Fruit fly (Drosophila melanogaster): ENCODE data around the gene Ufsp2.
A peak's percentile ranks its signal among the peaks of the same experiment; 100 is the strongest.

Ufsp2 gene

DNA sequence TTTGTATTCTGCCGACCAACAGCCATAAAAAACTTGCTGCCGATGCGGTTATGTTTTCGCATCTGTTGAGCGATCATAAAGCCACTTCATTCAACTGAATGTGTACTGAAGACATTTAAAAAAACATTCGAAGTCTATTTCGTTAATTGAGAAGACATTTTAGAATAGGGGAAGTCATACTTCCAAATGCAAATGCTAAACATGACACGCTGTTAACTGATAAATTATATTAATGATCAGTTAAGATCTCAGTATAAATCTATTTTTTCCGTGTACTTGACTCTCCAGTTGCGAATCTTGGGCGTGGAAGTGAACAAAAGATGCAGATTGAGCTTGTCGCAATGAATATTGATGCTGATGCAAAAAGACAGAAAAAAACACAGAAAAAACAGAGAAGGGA lies 19.6 kb downstream of the Ufsp2 start:
- TF ChIP-seq noc (tag; optimal IDR thresholded peaks at IDR 0.05) = no peak

DNA sequence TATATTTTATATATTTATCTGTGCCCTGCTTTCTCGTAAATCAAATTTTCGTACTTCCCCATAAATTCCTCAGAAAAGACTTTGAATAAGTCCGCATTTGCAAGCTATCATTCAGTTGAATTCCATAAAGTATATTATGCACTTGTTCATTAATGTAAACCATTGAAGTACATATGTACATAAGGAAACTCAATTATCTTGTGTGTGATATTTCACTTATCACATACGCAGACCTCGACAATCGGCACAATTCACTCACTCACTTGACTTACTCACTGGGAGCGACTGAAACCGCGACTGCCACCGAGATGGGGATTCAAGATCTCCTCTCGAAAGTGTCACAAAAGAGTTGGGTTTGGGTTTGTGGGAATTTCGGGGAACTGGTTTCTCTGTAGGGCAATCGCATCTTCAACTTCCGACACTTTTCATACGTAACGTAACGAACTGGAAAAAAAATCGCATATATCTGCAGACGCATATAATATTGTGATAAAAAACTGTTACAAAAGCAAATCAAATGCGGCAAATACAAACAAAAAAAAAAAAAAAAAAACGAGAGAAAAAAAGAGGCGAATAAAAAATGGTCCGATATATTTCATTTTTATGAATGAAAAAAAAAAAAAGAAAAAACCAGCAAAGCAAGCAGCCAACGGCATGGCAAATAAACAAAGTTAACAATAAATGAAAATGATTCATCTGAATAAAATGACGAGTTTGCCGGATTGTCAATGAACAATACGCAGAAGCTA lies 20.8 kb downstream of the Ufsp2 start:
- no peak for TF ChIP-seq noc (tag; optimal IDR thresholded peaks at IDR 0.05)

DNA sequence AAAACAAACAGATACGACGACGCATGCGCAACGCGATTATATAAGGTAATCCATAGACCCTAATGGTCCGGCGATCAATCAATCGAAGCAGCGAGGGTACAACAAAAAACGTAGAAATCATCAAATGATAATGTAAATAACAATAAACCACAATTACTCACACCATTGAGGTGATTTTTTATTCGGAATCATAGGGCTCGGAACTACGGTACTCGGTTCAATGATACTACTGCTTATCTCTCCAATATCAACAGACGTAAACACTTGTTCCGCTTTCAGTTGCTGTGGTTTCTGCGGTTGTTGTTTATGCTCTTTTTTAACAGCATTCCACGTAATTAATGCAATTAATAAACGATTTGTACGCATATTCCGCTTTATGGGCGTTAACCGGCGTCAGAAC lies 21.6 kb downstream of the Ufsp2 start:
- TF ChIP-seq noc (tag; optimal IDR thresholded peaks at IDR 0.05) = peak; percentile 22

DNA sequence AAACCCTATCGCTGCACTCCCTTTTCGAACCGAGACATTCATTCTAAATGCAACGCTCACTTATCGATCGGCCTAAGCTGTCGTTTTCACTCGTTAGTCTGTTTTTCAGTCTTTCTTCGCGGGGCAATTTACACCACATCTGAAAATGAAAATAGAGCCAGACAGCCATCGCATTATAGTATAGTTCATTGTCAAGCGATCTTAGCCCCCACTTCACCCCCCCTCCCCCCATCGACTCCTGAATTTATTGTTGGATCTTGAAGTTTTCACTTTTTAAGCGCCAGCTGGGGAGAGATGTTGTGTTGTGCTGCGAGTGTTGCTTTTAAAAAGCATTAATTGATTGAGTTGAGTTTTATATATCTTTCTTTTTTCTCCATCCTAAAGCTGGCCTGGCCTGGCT lies 22.8 kb downstream of the Ufsp2 start:
- no peak for TF ChIP-seq noc (tag; optimal IDR thresholded peaks at IDR 0.05)

DNA sequence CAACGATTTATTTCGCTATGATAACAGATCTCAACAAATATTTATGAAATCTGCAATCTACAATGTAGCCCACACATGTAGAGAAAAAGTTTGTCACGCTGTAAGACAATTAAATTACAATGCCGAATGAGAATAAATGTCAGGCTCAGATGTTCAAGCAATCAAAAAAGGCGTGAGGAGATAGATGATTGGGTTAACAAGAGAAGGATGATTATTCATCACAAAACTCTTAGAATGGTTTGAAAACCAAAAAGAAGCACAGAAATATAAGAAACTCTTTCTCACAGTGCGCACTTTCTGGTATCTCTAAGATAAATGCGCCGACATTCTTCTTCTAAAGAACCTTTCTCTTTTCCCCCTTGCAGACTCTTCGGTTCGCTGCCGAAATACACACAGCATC lies 23.7 kb downstream of the Ufsp2 start:
- TF ChIP-seq noc (tag; optimal IDR thresholded peaks at IDR 0.05) = no peak

DNA sequence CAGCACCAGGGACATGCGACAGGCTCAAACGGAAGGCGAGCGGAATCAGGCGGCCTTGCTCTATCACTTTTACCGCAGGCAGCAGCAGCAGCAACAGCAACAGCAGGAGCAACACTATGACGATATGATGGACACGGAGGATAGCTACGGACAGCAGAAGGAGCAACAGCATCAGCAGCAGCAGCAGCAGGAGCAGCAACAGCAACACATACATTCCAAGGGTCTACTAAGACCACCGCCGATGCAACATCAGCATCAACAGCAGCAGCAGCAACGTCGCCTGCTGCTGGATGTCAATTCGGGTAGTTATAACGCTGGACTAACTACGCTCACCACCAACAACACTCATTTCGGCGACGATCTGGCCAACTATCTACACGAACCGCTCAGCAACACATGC lies 28.6 kb downstream of the Ufsp2 start:
- no peak for TF ChIP-seq noc (tag; optimal IDR thresholded peaks at IDR 0.05)

DNA sequence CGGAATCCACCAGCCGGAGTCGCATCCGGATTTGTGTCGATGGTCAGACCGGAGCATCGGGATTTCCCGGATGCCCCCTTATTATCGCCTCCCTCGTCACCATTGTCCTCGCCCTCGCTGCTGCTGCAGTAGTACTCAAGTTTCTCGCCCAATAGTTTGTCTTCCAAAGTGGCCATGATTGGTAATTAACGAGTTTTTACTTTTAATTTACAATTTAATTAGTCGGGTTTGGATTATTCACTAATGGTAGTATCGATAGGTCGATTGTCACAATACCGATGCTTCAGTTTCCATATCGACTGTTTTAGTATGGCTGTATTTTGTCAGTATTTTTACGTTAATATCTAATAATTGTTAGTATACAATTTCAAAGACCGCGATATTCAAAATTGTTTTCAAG lies 33.7 kb downstream of the Ufsp2 start, which contains the start of gene CG7650:
CG7650 (minus strand) TSS at position 278 of the 400 bp plus-strand sequence.
- no peak for TF ChIP-seq noc (tag; optimal IDR thresholded peaks at IDR 0.05)

DNA sequence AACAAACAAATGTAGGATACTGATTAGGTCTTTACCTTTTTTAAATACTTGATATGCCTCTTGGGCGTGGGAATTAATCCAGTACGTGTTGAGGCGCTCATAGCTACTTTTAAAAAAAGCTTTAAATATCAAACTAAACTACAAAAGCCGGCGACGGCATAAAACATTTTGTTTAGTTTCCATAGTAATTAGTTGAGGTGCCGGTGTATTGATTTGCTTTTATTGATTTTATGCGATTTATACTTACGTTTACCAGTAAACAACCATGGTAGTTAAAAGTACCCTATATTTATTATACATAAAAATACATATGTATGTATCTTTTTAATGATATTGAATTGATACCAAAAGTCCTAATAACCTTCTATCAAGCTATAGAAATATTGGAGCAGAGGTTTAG lies 36.4 kb downstream of the Ufsp2 start, which contains the start of gene CG13449:
CG13449 (minus strand) TSS at position 101 of the 400 bp plus-strand sequence.
- no peak for TF ChIP-seq noc (tag; optimal IDR thresholded peaks at IDR 0.05)

DNA sequence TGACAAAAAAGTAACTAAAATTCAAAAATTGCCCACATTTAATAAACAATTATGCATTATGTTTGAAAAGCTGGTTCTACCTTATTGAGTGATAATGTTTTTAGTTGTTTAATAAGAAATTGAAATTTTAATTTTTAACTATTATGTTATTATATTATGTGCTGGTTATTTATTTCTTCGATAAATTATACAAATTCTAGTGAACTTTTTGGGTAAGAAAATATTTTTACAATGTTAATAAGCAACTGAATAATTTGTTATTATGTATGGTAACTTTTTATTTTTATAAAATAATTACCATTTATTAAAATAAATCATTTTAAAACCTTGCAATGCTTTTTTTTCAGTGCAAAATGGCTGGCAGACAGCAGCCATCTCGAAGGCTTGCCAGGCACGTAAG lies 40.1 kb downstream of the Ufsp2 start:
- TF ChIP-seq noc (tag; optimal IDR thresholded peaks at IDR 0.05) = no peak

DNA sequence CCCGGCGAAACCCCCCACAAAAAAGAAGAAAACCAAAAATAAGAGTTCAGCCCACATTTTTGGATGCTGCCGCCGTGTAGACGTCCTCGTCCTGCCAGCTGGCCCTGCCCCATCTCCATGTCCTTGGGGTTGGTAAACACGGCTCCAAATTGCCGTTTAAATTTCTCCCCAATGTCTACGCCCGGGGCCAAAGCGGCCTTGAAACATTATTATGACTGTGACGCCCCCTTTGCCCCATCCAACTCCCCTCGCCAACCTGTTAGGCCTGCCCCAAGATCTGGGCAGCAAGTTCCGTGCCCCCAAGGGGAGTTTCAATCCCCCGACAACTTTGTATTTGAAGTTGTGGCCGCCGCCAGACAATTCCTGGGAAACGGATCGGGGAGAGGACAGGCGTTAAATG lies 40.5 kb downstream of the Ufsp2 start:
- no peak for TF ChIP-seq noc (tag; optimal IDR thresholded peaks at IDR 0.05)

DNA sequence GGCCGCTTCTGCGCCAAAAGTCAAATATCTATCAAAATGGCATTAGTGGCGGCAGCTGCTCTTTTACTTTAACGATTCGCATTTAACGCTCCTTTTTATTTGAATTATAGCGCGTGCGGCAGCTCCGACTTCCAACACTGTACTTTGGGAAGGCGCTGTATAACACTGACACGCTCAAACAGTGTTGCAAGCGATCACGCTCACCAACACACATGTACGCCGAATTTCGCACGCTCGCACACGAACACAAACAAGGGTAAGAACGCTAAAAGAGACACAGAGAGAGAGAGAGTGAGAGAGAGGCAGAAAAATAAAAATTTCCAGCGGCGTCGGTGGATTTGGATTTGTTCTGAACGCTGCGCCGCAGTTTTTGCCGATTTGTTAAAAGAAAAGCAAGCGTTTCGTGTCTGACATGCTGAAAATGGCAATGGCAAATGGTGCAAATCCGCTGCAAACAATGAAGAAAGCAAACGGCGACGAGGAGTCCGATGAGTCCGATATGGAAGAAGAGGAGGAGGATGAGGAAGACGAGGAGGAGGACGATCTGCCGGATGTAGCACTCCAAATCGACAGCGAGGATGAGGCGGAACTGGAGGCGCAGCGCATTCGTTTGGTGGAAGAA lies 43.4 kb downstream of the Ufsp2 start, which contains the start of gene Phs:
Phs (plus strand) TSS at position 276 of the 622 bp plus-strand sequence.
- peak; percentile 60 for TF ChIP-seq noc (tag; optimal IDR thresholded peaks at IDR 0.05)

DNA sequence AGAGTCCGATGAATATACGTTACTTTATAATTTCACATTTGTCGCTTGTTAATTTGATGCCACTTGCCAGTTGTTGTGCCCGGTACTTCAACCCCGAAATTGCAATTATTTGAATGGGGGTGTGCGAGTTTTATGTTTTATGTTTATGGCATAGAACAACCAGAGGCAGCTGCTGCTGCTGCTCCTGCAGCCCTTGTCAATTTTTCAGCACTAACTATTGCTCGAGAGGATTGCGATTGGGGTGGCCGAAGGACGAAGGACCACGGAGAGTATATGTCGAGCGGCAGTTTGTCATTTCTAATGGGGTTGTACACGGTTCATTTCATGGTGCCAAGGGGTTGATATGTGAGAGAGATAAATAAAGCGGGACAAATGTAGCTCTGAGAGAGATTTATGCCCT lies 47.7 kb downstream of the Ufsp2 start:
- no peak for TF ChIP-seq noc (tag; optimal IDR thresholded peaks at IDR 0.05)

DNA sequence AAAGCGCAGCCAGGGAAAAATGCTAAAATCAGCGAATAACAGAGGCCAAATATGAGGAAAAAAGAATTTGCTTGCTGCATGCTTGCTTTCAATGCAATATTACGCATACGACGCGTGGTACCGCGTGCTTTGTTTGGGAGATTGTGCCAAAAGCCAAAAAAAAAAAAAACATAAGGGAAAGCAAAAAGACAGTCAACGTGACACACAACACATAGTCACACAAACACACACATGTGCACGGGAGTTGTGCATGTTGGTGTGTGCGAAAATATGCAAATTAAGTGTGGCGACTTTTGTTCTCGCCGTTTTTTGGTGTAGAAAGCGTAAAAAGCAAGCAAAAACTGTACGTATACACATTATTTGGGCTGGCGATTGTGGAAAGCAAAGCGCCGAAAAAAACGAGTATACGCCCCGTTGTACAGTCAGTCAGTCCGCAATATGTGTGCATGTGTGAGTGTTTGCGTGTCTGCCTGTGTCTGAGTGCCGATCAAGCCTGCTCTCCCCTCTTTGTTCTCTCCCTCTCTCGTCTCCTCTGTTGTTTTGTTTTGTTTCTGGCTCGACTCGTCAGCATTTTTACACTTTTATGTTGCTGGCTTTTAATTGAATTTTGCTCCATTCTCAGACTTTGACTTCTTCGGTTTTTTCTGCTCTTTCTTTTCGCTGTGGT lies 48.7 kb downstream of the Ufsp2 start:
- no peak for TF ChIP-seq noc (tag; optimal IDR thresholded peaks at IDR 0.05)

DNA sequence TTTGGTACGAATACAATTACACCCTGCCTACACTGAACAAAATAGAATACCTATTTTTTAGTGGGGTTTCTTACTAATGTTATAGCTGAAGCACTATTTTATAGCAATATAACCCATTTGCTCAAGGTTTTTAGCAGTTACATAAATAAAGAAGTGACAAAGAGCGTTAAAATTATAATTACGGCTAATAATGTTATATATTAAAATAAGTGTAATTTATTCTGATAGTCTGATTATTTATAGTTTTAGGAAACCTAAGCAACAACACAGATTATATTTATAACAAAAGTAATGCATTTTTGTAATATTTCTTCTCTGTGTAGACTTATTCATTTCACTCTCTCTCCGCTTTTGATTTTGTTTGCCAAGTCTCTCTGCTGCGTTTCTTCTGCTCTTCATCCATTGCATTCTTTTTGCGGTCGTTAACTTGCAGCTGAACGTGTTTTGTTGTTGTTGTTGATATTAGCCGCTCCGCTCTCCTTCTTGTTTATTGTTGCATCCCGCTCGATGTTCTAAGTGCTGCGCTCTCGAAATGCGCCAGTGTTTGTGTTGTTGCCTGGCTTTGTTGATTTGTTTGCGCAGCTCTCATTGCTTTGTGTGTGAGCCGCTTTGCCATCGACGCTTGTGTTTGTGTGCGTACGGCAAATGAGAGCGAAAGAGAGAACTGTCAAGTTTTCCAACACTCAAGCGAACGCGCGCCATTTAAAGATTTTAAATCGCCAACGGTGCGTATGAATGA lies 49.5 kb downstream of the Ufsp2 start:
- peak; percentile 93 for TF ChIP-seq noc (tag; optimal IDR thresholded peaks at IDR 0.05)

DNA sequence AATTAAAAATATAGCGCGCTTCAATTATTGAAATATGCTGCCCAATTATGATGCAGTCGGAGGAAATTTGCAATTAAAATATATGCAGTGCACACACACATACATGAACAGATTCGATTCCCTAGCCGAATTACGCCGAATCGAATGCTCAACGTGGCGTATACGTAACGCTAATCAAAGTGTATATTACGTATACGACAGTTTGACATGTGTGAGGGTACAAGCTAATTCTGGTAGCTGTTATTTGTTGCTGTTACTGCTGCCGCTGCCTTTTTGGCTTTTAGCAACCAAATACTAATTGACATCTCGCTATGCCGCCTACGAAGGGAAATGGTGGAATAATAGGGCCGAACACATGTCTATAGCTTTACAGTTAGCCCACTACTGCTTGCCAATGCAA lies 50.9 kb downstream of the Ufsp2 start:
- no peak for TF ChIP-seq noc (tag; optimal IDR thresholded peaks at IDR 0.05)
